Fruit fly (Drosophila melanogaster): ENCODE data around the gene iPLA2-VIA.

Gene iPLA2-VIA

dm6 chr3L:9888630-9889130, 24.5 kb upstream of the iPLA2-VIA start, which contains the start of the genes Taf2 and CalpB (continued):
- TF ChIP-seq CG16815 (GFP tag; optimal IDR thresholded peaks at IDR 0.05) (peak; percentile 70), CG14965 (GFP tag; optimal IDR thresholded peaks at IDR 0.05; ENCODE audit: borderline replicate concordance) (no peak), cato (GFP tag; optimal IDR thresholded peaks at IDR 0.05; ENCODE audit: borderline replicate concordance) (peak; percentile 30), dati (GFP tag; IDR thresholded peaks at IDR 0.05) (no peak), CG17612 (GFP tag; IDR thresholded peaks at IDR 0.05) (peak; percentile 53; the same call in 1 of the 2 replicates), CG4328 (GFP tag; optimal IDR thresholded peaks at IDR 0.05) (peak; percentile 66), nau (GFP tag; optimal IDR thresholded peaks at IDR 0.05) (no peak), hth (optimal IDR thresholded peaks at IDR 0.05) (no peak), Vsx1 (GFP tag; optimal IDR thresholded peaks at IDR 0.05) (no peak), bsh (GFP tag; optimal IDR thresholded peaks at IDR 0.05) (peak; percentile 36 to 85), CG8765 (GFP tag; IDR thresholded peaks at IDR 0.05) (no peak), Rx (GFP tag; IDR thresholded peaks at IDR 0.05) (no peak), zen (tag; optimal IDR thresholded peaks at IDR 0.05) (peak; percentile 81), MESR4 (GFP tag; optimal IDR thresholded peaks at IDR 0.05) (no peak), CG15073 (GFP tag; optimal IDR thresholded peaks at IDR 0.05) (peak; percentile 16), Chrac-16 (GFP tag; optimal IDR thresholded peaks at IDR 0.05) (peak; percentile 58), otp (GFP tag; IDR thresholded peaks at IDR 0.05) (peak; percentile 64; the same call in 1 of the 3 replicates), schlank (tag; optimal IDR thresholded peaks at IDR 0.05) (peak; percentile 53), oc (tag; optimal IDR thresholded peaks at IDR 0.05) (peak; percentile 73), p53 (GFP tag; optimal IDR thresholded peaks at IDR 0.05) (no peak), CG10209 (GFP tag; optimal IDR thresholded peaks at IDR 0.05) (peak; percentile 80), sens-2 (GFP tag; IDR thresholded peaks at IDR 0.05) (no peak), eve (GFP tag; optimal IDR thresholded peaks at IDR 0.05) (no peak), org-1 (GFP tag; optimal IDR thresholded peaks at IDR 0.05) (peak; percentile 69), MBD-R2 (GFP tag; IDR thresholded peaks at IDR 0.05) (peak; percentile 82), CG30403 (GFP tag; optimal IDR thresholded peaks at IDR 0.05) (peak; percentile 92), Oli (tag; optimal IDR thresholded peaks at IDR 0.05) (peak; percentile 73), HLHmδ (GFP tag; optimal IDR thresholded peaks at IDR 0.05) (no peak), Nf-YA (GFP tag; IDR thresholded peaks at IDR 0.05) (peak; percentile 55; the same call in 1 of the 2 replicates), CG10654 (GFP tag; optimal IDR thresholded peaks at IDR 0.05) (peak; percentile 78), Hsf (GFP tag; optimal IDR thresholded peaks at IDR 0.05) (peak; percentile 61), ind (GFP tag; optimal IDR thresholded peaks at IDR 0.05) (peak; percentile 85), CG13296 (GFP tag; optimal IDR thresholded peaks at IDR 0.05) (peak; percentile 90), lov (optimal IDR thresholded peaks at IDR 0.05) (no peak), lov (GFP tag; IDR thresholded peaks at IDR 0.05) (no peak), CG33557 (GFP tag; optimal IDR thresholded peaks at IDR 0.05) (peak; percentile 81), ATbp (GFP tag; optimal IDR thresholded peaks at IDR 0.05) (peak; percentile 75), CG3995 (GFP tag; optimal IDR thresholded peaks at IDR 0.05) (no peak), YL-1 (GFP tag; optimal IDR thresholded peaks at IDR 0.05) (peak; percentile 87), ato (GFP tag; IDR thresholded peaks at IDR 0.05; ENCODE audit: partially characterized antibody) (no peak), CG14667 (GFP tag; IDR thresholded peaks at IDR 0.05) (peak; percentile 61), bigmax (GFP tag; optimal IDR thresholded peaks at IDR 0.05) (no peak), ro (GFP tag; IDR thresholded peaks at IDR 0.05) (peak; percentile 51; the same call in 1 of the 2 replicates), CG9215 (GFP tag; IDR thresholded peaks at IDR 0.05) (peak; percentile 83), vnd (GFP tag; IDR thresholded peaks at IDR 0.05; ENCODE audit: partially characterized antibody) (no peak), CG1603 (tag; optimal IDR thresholded peaks at IDR 0.05) (no peak), CG6254 (GFP tag; optimal IDR thresholded peaks at IDR 0.05) (peak; percentile 70), Spps (tag; optimal IDR thresholded peaks at IDR 0.05) (peak; percentile 83), CG5245 (GFP tag; optimal IDR thresholded peaks at IDR 0.05) (peak; percentile 59), CG7745 (tag; optimal IDR thresholded peaks at IDR 0.05) (no peak), mirr (GFP tag; optimal IDR thresholded peaks at IDR 0.05) (no peak)

All from whole organism, embryonic.